Fruit fly (Drosophila melanogaster): Measurements from ENCODE around the gene CG32264.

- peak; percentile 61; the same call in 1 of the 2 replicates for TF ChIP-seq amos (GFP tag; IDR thresholded peaks at IDR 0.05; ENCODE audit: partially characterized antibody)
- no peak for TF ChIP-seq Atf-2 (GFP tag; optimal IDR thresholded peaks at IDR 0.05)
- no peak for TF ChIP-seq CG8388 (GFP tag; optimal IDR thresholded peaks at IDR 0.05)
- TF ChIP-seq HLH3B (GFP tag; IDR thresholded peaks at IDR 0.05), result no peak
- TF ChIP-seq crol (GFP tag; IDR thresholded peaks at IDR 0.05), result no peak
- TF ChIP-seq CG4424 (GFP tag; optimal IDR thresholded peaks at IDR 0.05), result no peak
- TF ChIP-seq Tbp (GFP tag; optimal IDR thresholded peaks at IDR 0.05), result no peak
Measured at dm6 chr3L:3766704-3767103, 39.6 kb downstream of the CG32264 start.
